Fruit fly (Drosophila melanogaster): ENCODE data around the gene CG12256.

- TF ChIP-seq cnc (optimal IDR thresholded peaks at IDR 0.05) (no peak), CG5204 (GFP tag; optimal IDR thresholded peaks at IDR 0.05) (peak; percentile 85), CG14711 (tag; optimal IDR thresholded peaks at IDR 0.05) (peak; percentile 87), CG7101 (tag; optimal IDR thresholded peaks at IDR 0.05) (peak; percentile 94)
Observed at dm6 chr3R:12221366-12221916, 4.7 kb downstream of the CG12256 start, which contains the start of gene CG4860.

Data from whole organism, adult.